Worm (Caenorhabditis elegans): Measurements from ENCODE around the gene kcnl-1.

Gene kcnl-1

DNA sequence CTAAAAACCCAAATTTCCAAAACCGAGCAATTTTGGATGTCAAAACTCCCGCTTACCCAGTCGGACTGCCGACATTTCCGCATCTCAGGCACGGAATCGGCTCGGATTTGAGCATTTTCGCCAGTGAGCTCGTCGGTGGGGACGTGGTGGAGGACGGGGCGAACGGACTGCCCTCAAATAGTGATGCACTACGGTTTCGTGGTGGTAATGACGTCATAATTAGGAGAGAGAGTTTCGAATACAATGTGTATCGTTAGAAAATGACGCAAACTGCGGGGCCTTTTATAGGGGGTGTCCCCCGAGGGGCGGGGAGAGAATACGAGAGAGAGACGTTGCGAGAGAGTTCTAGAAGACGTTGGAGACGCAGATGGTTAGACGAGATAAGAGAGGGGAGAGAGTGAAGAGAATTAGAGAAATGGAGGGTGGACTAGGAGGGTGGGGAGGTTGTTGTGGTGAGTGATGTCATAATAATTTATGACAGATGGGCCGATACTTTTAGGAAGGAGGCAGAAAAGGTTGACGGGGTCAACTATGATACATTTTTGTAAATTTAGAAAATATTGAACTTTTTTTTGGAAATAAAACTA, 42.5 kb upstream of the kcnl-1 start:
- TF ChIP-seq ztf-4 (tag; optimal IDR thresholded peaks at IDR 0.05) (peak; percentile 92), nhr-25 (tag; optimal IDR thresholded peaks at IDR 0.05) (peak; percentile 94), Y55F3AM.14 (GFP tag; optimal IDR thresholded peaks at IDR 0.05) (peak; percentile 88), gmeb-1 (tag; optimal IDR thresholded peaks at IDR 0.05) (peak; percentile 77), unc-39 (tag; optimal IDR thresholded peaks at IDR 0.05) (no peak), C34F6.9 (tag; optimal IDR thresholded peaks at IDR 0.05) (peak; percentile 75), egl-27 (tag; optimal IDR thresholded peaks at IDR 0.05) (peak; percentile 93), dmd-4 (tag; optimal IDR thresholded peaks at IDR 0.05) (no peak), mdl-1 (tag; optimal IDR thresholded peaks at IDR 0.05) (peak; percentile 75 to 89), sma-9 (GFP tag; optimal IDR thresholded peaks at IDR 0.05) (peak; percentile 98), sma-9 (tag; optimal IDR thresholded peaks at IDR 0.05) (peak; percentile 30), fos-1 (tag; optimal IDR thresholded peaks at IDR 0.05) (peak; percentile 79), alr-1 (tag; optimal IDR thresholded peaks at IDR 0.05) (no peak), sma-3 (GFP tag; optimal IDR thresholded peaks at IDR 0.05) (peak; percentile 96), nhr-129 (tag; optimal IDR thresholded peaks at IDR 0.05) (peak; percentile 88), unc-62 (GFP tag; optimal IDR thresholded peaks at IDR 0.05) (peak; percentile 73), nhr-21 (tag; optimal IDR thresholded peaks at IDR 0.05) (peak; percentile 92), lin-39 (tag; optimal IDR thresholded peaks at IDR 0.05) (peak; percentile 11), F13H6.1 (tag; optimal IDR thresholded peaks at IDR 0.05) (peak; percentile 88), sem-4 (tag; optimal IDR thresholded peaks at IDR 0.05) (peak; percentile 91), nhr-6 (tag; optimal IDR thresholded peaks at IDR 0.05) (peak; percentile 88), nhr-237 (tag; optimal IDR thresholded peaks at IDR 0.05) (peak; percentile 47), lin-11 (tag; optimal IDR thresholded peaks at IDR 0.05) (peak; percentile 52), lin-13 (GFP tag; optimal IDR thresholded peaks at IDR 0.05) (peak; percentile 90), elt-3 (tag; optimal IDR thresholded peaks at IDR 0.05) (no peak), crh-2 (tag; optimal IDR thresholded peaks at IDR 0.05) (peak; percentile 93), lsy-2 (tag; optimal IDR thresholded peaks at IDR 0.05) (peak; percentile 65 to 89), blmp-1 (tag; optimal IDR thresholded peaks at IDR 0.05; ENCODE audit: insufficient read depth) (peak; percentile 77), ceh-16 (tag; optimal IDR thresholded peaks at IDR 0.05) (peak; percentile 47), zag-1 (tag; optimal IDR thresholded peaks at IDR 0.05) (peak; percentile 81), nhr-10 (tag; optimal IDR thresholded peaks at IDR 0.05) (peak; percentile 71), mbf-1 (tag; optimal IDR thresholded peaks at IDR 0.05) (no peak), snpc-4 (tag; optimal IDR thresholded peaks at IDR 0.05) (peak; percentile 62), nhr-77 (tag; optimal IDR thresholded peaks at IDR 0.05) (no peak), ceh-82 (tag; optimal IDR thresholded peaks at IDR 0.05) (peak; percentile 14), skn-1 (tag; optimal IDR thresholded peaks at IDR 0.05) (no peak), unc-55 (GFP tag; optimal IDR thresholded peaks at IDR 0.05) (peak; percentile 91), aly-2 (tag; optimal IDR thresholded peaks at IDR 0.05) (no peak), mab-5 (tag; optimal IDR thresholded peaks at IDR 0.05) (peak; percentile 97), R02D3.7 (tag; optimal IDR thresholded peaks at IDR 0.05) (no peak), nhr-23 (tag; optimal IDR thresholded peaks at IDR 0.05) (no peak), ZK546.5 (tag; optimal IDR thresholded peaks at IDR 0.05) (no peak), ama-1 (optimal IDR thresholded peaks at IDR 0.05) (peak; percentile 94)

DNA sequence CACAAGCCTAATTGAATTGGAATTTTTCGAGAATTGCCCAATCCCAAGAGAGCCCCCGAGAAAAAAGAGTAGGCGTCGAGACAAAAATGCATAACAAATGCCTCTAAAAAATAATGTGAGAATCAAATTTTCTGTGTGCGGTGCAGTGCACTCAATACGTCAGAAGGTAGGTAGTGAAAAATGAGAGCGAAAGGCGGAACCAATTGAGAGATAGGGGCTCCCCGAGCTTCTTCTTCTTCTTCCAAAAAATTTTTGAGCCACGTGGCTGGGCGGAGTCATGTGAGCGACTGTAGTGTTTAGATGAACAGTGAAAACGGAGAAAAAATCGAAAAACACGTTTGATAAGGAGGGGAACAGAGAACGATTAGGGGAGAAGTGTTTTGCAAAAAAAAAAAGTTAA, 40.6 kb upstream of the kcnl-1 start:
- no peak for TF ChIP-seq sma-3 (GFP tag; optimal IDR thresholded peaks at IDR 0.05)
- peak; percentile 4 for TF ChIP-seq F13H6.1 (tag; optimal IDR thresholded peaks at IDR 0.05)
- no peak for TF ChIP-seq C34F6.9 (tag; optimal IDR thresholded peaks at IDR 0.05)
- TF ChIP-seq nhr-25 (tag; optimal IDR thresholded peaks at IDR 0.05): no peak
- no peak for TF ChIP-seq lin-11 (tag; optimal IDR thresholded peaks at IDR 0.05)
- TF ChIP-seq ztf-1 (GFP tag; conservative IDR thresholded peaks at IDR 0.05): no peak
- TF ChIP-seq egl-27 (tag; optimal IDR thresholded peaks at IDR 0.05): no peak
- TF ChIP-seq gmeb-1 (tag; optimal IDR thresholded peaks at IDR 0.05): no peak
- no peak for TF ChIP-seq Y55F3AM.14 (GFP tag; optimal IDR thresholded peaks at IDR 0.05)
- no peak for TF ChIP-seq elt-3 (tag; optimal IDR thresholded peaks at IDR 0.05)
- TF ChIP-seq nhr-11 (tag; optimal IDR thresholded peaks at IDR 0.05): no peak
- TF ChIP-seq ceh-16 (tag; optimal IDR thresholded peaks at IDR 0.05): no peak
- peak; percentile 82 for TF ChIP-seq crh-2 (tag; optimal IDR thresholded peaks at IDR 0.05)
- no peak for TF ChIP-seq nhr-23 (tag; optimal IDR thresholded peaks at IDR 0.05)
- no peak for TF ChIP-seq peb-1 (tag; optimal IDR thresholded peaks at IDR 0.05)
- TF ChIP-seq fos-1 (tag; optimal IDR thresholded peaks at IDR 0.05): peak; percentile 6
- TF ChIP-seq lin-39 (tag; optimal IDR thresholded peaks at IDR 0.05): no peak
- no peak for TF ChIP-seq ztf-4 (tag; optimal IDR thresholded peaks at IDR 0.05)
- no peak for TF ChIP-seq elt-1 (tag; optimal IDR thresholded peaks at IDR 0.05)
- TF ChIP-seq unc-62 (GFP tag; optimal IDR thresholded peaks at IDR 0.05): no peak
- no peak for TF ChIP-seq nhr-10 (tag; optimal IDR thresholded peaks at IDR 0.05)
- no peak for TF ChIP-seq lin-13 (GFP tag; optimal IDR thresholded peaks at IDR 0.05)
- no peak for TF ChIP-seq ztf-11 (tag; optimal IDR thresholded peaks at IDR 0.05)
- TF ChIP-seq unc-55 (GFP tag; optimal IDR thresholded peaks at IDR 0.05): no peak
- TF ChIP-seq nhr-21 (tag; optimal IDR thresholded peaks at IDR 0.05): no peak
- no peak for TF ChIP-seq ceh-82 (tag; optimal IDR thresholded peaks at IDR 0.05)
- no peak for TF ChIP-seq alr-1 (tag; optimal IDR thresholded peaks at IDR 0.05)
- no peak for TF ChIP-seq nhr-237 (tag; optimal IDR thresholded peaks at IDR 0.05)
- TF ChIP-seq sem-4 (tag; optimal IDR thresholded peaks at IDR 0.05): no peak
- TF ChIP-seq lsy-2 (tag; optimal IDR thresholded peaks at IDR 0.05): peak in 1 of 2 experiments; percentile 34
- TF ChIP-seq nhr-77 (tag; optimal IDR thresholded peaks at IDR 0.05): no peak
- no peak for TF ChIP-seq nhr-12 (tag; optimal IDR thresholded peaks at IDR 0.05)
- TF ChIP-seq mdl-1 (tag; optimal IDR thresholded peaks at IDR 0.05): peak in 1 of 2 experiments; percentile 33
- TF ChIP-seq blmp-1 (tag; optimal IDR thresholded peaks at IDR 0.05; ENCODE audit: insufficient read depth): no peak
- TF ChIP-seq mab-5 (tag; optimal IDR thresholded peaks at IDR 0.05): no peak
- TF ChIP-seq unc-39 (tag; optimal IDR thresholded peaks at IDR 0.05): no peak
- no peak for TF ChIP-seq zag-1 (tag; optimal IDR thresholded peaks at IDR 0.05)
